Fruit fly (Drosophila melanogaster): ENCODE measurements around the gene CG3386.

Gene CG3386

dm6 chr3L:725527-726191 is 43.4 kb upstream of the CG3386 start (continued):
- peak; percentile 47 for TF ChIP-seq tx (GFP tag; optimal IDR thresholded peaks at IDR 0.05)
- peak; percentile 77 for TF ChIP-seq CG1024 (GFP tag; IDR thresholded peaks at IDR 0.05)
- TF ChIP-seq CHES-1-like (GFP tag; optimal IDR thresholded peaks at IDR 0.05) = peak; percentile 65
- no peak for TF ChIP-seq knrl (GFP tag; IDR thresholded peaks at IDR 0.05; ENCODE audit: partially characterized antibody)
- no peak for TF ChIP-seq CG32532 (GFP tag; IDR thresholded peaks at IDR 0.05)
- peak in 1 of 2 experiments; percentile 30 for TF ChIP-seq Eip74EF (GFP tag; optimal IDR thresholded peaks at IDR 0.05)
- peak; percentile 78 for TF ChIP-seq CG7839 (tag; optimal IDR thresholded peaks at IDR 0.05)
- no peak for TF ChIP-seq Lim3 (GFP tag; IDR thresholded peaks at IDR 0.05)
- TF ChIP-seq esg (GFP tag; conservative IDR thresholded peaks at IDR 0.05) = peak; percentile 60
- no peak for TF ChIP-seq CG9797 (GFP tag; optimal IDR thresholded peaks at IDR 0.05)
- peak; percentile 81 for TF ChIP-seq Rx (GFP tag; IDR thresholded peaks at IDR 0.05)
- TF ChIP-seq Mes4 (GFP tag; optimal IDR thresholded peaks at IDR 0.05) = peak; percentile 90
- TF ChIP-seq CG10431 (GFP tag; optimal IDR thresholded peaks at IDR 0.05) = peak; percentile 1
- TF ChIP-seq mirr (GFP tag; optimal IDR thresholded peaks at IDR 0.05) = no peak
- peak; percentile 87 for TF ChIP-seq NC2α (GFP tag; optimal IDR thresholded peaks at IDR 0.05)
- no peak for TF ChIP-seq CG15269 (tag; optimal IDR thresholded peaks at IDR 0.05)
- peak; percentile 72 for TF ChIP-seq onecut (GFP tag; IDR thresholded peaks at IDR 0.05)
- peak in 1 of 2 experiments; percentile 75 for TF ChIP-seq Hr51 (GFP tag; optimal IDR thresholded peaks at IDR 0.05)
- no peak for TF ChIP-seq Dp (GFP tag; optimal IDR thresholded peaks at IDR 0.05)

dm6 chr3L:724518-725341 is 42.5 kb upstream of the CG3386 start:
- TF ChIP-seq CG32772 (GFP tag; IDR thresholded peaks at IDR 0.05) = peak; percentile 95
- no peak; the same call in 1 of the 2 replicates for TF ChIP-seq Taf1 (GFP tag; IDR thresholded peaks at IDR 0.05)
- peak; percentile 73 for TF ChIP-seq Sry-β (GFP tag; optimal IDR thresholded peaks at IDR 0.05)
- TF ChIP-seq Ets97D (GFP tag; optimal IDR thresholded peaks at IDR 0.05) = peak; percentile 79
- peak; percentile 77 for TF ChIP-seq CG17385 (GFP tag; optimal IDR thresholded peaks at IDR 0.05)
- peak; percentile 97 for TF ChIP-seq gem (tag; optimal IDR thresholded peaks at IDR 0.05)
- TF ChIP-seq Xrp1 (GFP tag; IDR thresholded peaks at IDR 0.05) = peak; percentile 99
- TF ChIP-seq btn (GFP tag; optimal IDR thresholded peaks at IDR 0.05) = peak; percentile 93
- peak; percentile 36 for TF ChIP-seq CG6765 (GFP tag; optimal IDR thresholded peaks at IDR 0.05)
- TF ChIP-seq dpn (GFP tag; optimal IDR thresholded peaks at IDR 0.05) = peak; percentile 89 to 96
- TF ChIP-seq dimm (GFP tag; IDR thresholded peaks at IDR 0.05) = peak; percentile 77
- TF ChIP-seq CG17829 (tag; optimal IDR thresholded peaks at IDR 0.05) = peak; percentile 98
- no peak for TF ChIP-seq Dip2 (GFP tag; IDR thresholded peaks at IDR 0.05)
- no peak for TF ChIP-seq yki (optimal IDR thresholded peaks at IDR 0.05)
- TF ChIP-seq CG10543 (GFP tag; optimal IDR thresholded peaks at IDR 0.05) = peak; percentile 54
- TF ChIP-seq disco-r (GFP tag; optimal IDR thresholded peaks at IDR 0.05) = peak; percentile 86
- peak; percentile 99 for TF ChIP-seq ara (GFP tag; IDR thresholded peaks at IDR 0.05)
- peak; percentile 94 for TF ChIP-seq Max (GFP tag; optimal IDR thresholded peaks at IDR 0.05)
- TF ChIP-seq CG1024 (GFP tag; IDR thresholded peaks at IDR 0.05) = peak; percentile 86
- TF ChIP-seq fru (optimal IDR thresholded peaks at IDR 0.05) = no peak
- peak; percentile 90 for TF ChIP-seq row (GFP tag; IDR thresholded peaks at IDR 0.05)
- TF ChIP-seq CG9215 (GFP tag; IDR thresholded peaks at IDR 0.05) = peak; percentile 69
- TF ChIP-seq CG12391 (tag; optimal IDR thresholded peaks at IDR 0.05) = peak; percentile 95
- TF ChIP-seq cwo (GFP tag; optimal IDR thresholded peaks at IDR 0.05) = peak; percentile 66
- TF ChIP-seq Gug (GFP tag; IDR thresholded peaks at IDR 0.05) = peak; percentile 84
- peak; percentile 85 for TF ChIP-seq tap (tag; optimal IDR thresholded peaks at IDR 0.05)
- TF ChIP-seq maf-S (GFP tag; optimal IDR thresholded peaks at IDR 0.05) = peak; percentile 85
- TF ChIP-seq CG4617 (GFP tag; optimal IDR thresholded peaks at IDR 0.05; ENCODE audit: borderline replicate concordance) = peak; percentile 72
- TF ChIP-seq nom (GFP tag; optimal IDR thresholded peaks at IDR 0.05) = peak; percentile 83
- TF ChIP-seq crc (GFP tag; optimal IDR thresholded peaks at IDR 0.05) = peak; percentile 94
